Worm (Caenorhabditis elegans) whole organism, young adult: ENCODE results near the gene pgp-4.

ENCODE experiments used
- B0261.1 ChIP-seq: sonication (generic microtip); optimal IDR thresholded peaks from 2 replicates; lab custom pipeline; 2016; ENCODE audit warnings: mild to moderate bottlenecking, missing genetic modification characterization, moderate library complexity, missing compliant biosample characterization
- F22D6.2 ChIP-seq: sonication (generic microtip); optimal IDR thresholded peaks from 2 replicates; lab custom pipeline; 2016; ENCODE audit warnings: mild to moderate bottlenecking, missing genetic modification characterization, missing compliant biosample characterization
- repo-1 ChIP-seq: sonication (generic microtip); optimal IDR thresholded peaks from 2 replicates; lab custom pipeline; 2017; ENCODE audit warnings: mild to moderate bottlenecking, missing genetic modification characterization, missing compliant biosample characterization

- TF ChIP-seq repo-1 (tag; lab: Kevin White, UChicago) (no peak), B0261.1 (no peak), F22D6.2 (tag; lab: Kevin White, UChicago) (no peak)
Observed at ce11 chrX:11384534-11385441, 27.2 kb downstream of the pgp-4 start, which contains the start of the genes F08B12.11 and prmn-1.
